Worm (Caenorhabditis elegans) whole organism, early embryonic: ENCODE results near the gene Y38E10A.34.

ENCODE experiments used
- B0310.2 ChIP-seq: sonication (generic microtip); optimal IDR thresholded peaks from 2 replicates; lab custom pipeline; 2016; ENCODE audit warnings: mild to moderate bottlenecking, missing genetic modification characterization, missing compliant biosample characterization
- F13C5.2 ChIP-seq: sonication (generic microtip); optimal IDR thresholded peaks from 2 replicates; lab custom pipeline; 2017; ENCODE audit warnings: mild to moderate bottlenecking, missing genetic modification characterization, inconsistent platforms, missing compliant biosample characterization
- ama-1 ChIP-seq: fragments of 150-350 bp; optimal IDR thresholded peaks from 2 replicates; lab custom pipeline; 2014
- ceh-13 ChIP-seq: fragments of 200-800 bp; sonication (Bioruptor generic); optimal IDR thresholded peaks from 2 replicates; lab custom pipeline; 2018; ENCODE audit warnings: mild to moderate bottlenecking, missing genetic modification characterization, missing compliant biosample characterization
- ets-7 ChIP-seq: sonication (generic microtip); optimal IDR thresholded peaks from 2 replicates; lab custom pipeline; 2016; ENCODE audit warnings: missing genotype, missing genetic modification characterization, missing compliant biosample characterization
- flt-1 ChIP-seq: fragments of 200-800 bp; sonication (Bioruptor generic); IDR thresholded peaks from 2 replicates; pipeline ENCODE4 v1.3.6; 2022; ENCODE audit warnings: missing genetic modification characterization, missing compliant biosample characterization
- hmbx-1 ChIP-seq: sonication (generic microtip); optimal IDR thresholded peaks from 2 replicates; lab custom pipeline; 2016; ENCODE audit warnings: mild to moderate bottlenecking, missing genetic modification characterization, missing compliant biosample characterization
- scrt-1 ChIP-seq: fragments of 200-800 bp; sonication (Bioruptor generic); IDR thresholded peaks from 2 replicates; pipeline ENCODE4 v1.3.6; 2022; ENCODE audit warnings: missing genetic modification characterization, missing compliant biosample characterization
- tbx-37 ChIP-seq: fragments of 200-800 bp; sonication (Bioruptor generic); conservative IDR thresholded peaks from 2 replicates; pipeline ENCODE4 v1.3.6; 2022; ENCODE audit warnings: missing genetic modification reagents, missing genetic modification characterization, missing compliant biosample characterization
- tra-4 ChIP-seq: sonication (generic microtip); optimal IDR thresholded peaks from 2 replicates; lab custom pipeline; 2017; ENCODE audit warnings: missing genetic modification characterization, missing compliant biosample characterization

DNA sequence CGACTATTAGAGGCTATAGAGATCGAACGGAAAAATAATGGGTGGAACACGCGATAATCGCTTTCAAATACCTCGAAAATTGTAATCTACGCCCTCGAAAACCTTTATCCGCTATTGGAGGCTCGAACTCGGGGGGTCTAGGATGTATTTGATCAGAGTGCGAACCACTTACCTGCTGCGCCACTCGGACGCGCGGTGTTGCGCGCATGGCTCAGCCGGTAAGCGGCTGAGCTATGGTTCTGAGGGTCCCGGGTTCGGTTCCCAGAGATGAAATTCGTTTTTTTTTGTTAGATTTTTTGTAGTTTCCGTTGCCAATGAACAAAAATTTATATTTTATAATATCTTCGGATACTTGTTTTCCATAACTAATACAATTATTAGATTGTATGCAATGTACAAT is 37.2 kb downstream of the Y38E10A.34 start:
- TF ChIP-seq tra-4 (tag; lab: Kevin White, UChicago) (no peak), flt-1 (GFP tag; lab: Robert Waterston, UW) (no peak), hmbx-1 (tag; lab: Kevin White, UChicago) (no peak), F13C5.2 (no peak), scrt-1 (no peak), tbx-37 (no peak), ama-1 (lab: Kevin White, UChicago) (no peak), ets-7 (tag; lab: Kevin White, UChicago) (no peak), B0310.2 (tag; lab: Kevin White, UChicago) (no peak), ceh-13 (GFP tag; lab: Kevin White, UChicago) (no peak)
